Fruit fly (Drosophila melanogaster): ENCODE data around the gene RpS27.

RpS27 gene

DNA sequence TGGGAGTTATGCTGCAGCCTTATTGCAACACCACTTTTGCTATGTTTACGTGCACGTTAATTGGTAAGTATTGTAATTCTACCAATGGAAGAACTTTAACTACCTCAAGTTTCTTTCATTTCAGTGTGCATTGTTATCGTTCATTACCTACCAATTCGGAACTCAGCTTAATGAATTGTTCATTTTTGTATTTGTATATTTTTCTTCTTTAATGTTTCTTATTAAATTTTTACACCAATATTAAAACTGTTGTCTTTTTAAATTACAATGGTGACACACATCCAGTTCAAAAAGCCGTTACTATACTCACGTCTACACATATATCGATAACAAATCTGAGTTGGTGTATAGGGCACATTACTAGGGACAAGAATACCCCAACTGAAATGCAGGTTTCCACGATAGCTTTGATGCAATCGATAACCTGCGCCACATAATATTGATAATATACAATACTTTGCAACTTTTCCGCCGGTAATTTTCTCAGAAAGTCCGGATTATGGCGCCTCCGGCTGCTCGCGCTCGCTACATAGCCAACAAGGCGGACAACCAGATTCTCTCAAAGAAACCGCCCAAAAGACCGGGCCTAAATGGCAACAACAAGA, 26.0 kb downstream of the RpS27 start, which contains the start of gene Alg9 (continued):
- TF ChIP-seq CG4404 (GFP tag; IDR thresholded peaks at IDR 0.05) (no peak), Trl (optimal IDR thresholded peaks at IDR 0.05) (no peak), Trl (GFP tag; optimal IDR thresholded peaks at IDR 0.05) (no peak), CG13296 (GFP tag; optimal IDR thresholded peaks at IDR 0.05) (no peak), pzg (GFP tag; optimal IDR thresholded peaks at IDR 0.05) (peak; percentile 79), prd (optimal IDR thresholded peaks at IDR 0.05) (no peak), prd (GFP tag; IDR thresholded peaks at IDR 0.05) (no peak), CG10462 (GFP tag; optimal IDR thresholded peaks at IDR 0.05) (no peak), MBD-R2 (GFP tag; IDR thresholded peaks at IDR 0.05) (peak; percentile 72; the same call in 1 of the 2 replicates), CG15479 (GFP tag; optimal IDR thresholded peaks at IDR 0.05) (no peak), her (GFP tag; optimal IDR thresholded peaks at IDR 0.05) (no peak), Hmx (GFP tag; optimal IDR thresholded peaks at IDR 0.05) (no peak), dimm (GFP tag; IDR thresholded peaks at IDR 0.05) (no peak), CG6272 (GFP tag; IDR thresholded peaks at IDR 0.05) (no peak), CG11723 (GFP tag; optimal IDR thresholded peaks at IDR 0.05) (no peak), bigmax (GFP tag; optimal IDR thresholded peaks at IDR 0.05) (no peak), tin (GFP tag; optimal IDR thresholded peaks at IDR 0.05) (no peak), bowl (GFP tag; IDR thresholded peaks at IDR 0.05) (no peak), CG6683 (GFP tag; optimal IDR thresholded peaks at IDR 0.05) (no peak), Meics (GFP tag; optimal IDR thresholded peaks at IDR 0.05) (no peak), CG17912 (GFP tag; optimal IDR thresholded peaks at IDR 0.05) (no peak), CG6791 (GFP tag; IDR thresholded peaks at IDR 0.05; ENCODE audit: partially characterized antibody) (peak; percentile 92), shn (GFP tag; optimal IDR thresholded peaks at IDR 0.05) (no peak), zf30C (GFP tag; optimal IDR thresholded peaks at IDR 0.05) (no peak), Dad (GFP tag; optimal IDR thresholded peaks at IDR 0.05) (peak; percentile 13), nom (GFP tag; optimal IDR thresholded peaks at IDR 0.05) (no peak), run (tag; optimal IDR thresholded peaks at IDR 0.05) (no peak), sr (GFP tag; IDR thresholded peaks at IDR 0.05) (no peak), CG3407 (GFP tag; optimal IDR thresholded peaks at IDR 0.05) (no peak), C15 (GFP tag; IDR thresholded peaks at IDR 0.05) (no peak), B-H1 (GFP tag; IDR thresholded peaks at IDR 0.05) (no peak), CG16863 (GFP tag; optimal IDR thresholded peaks at IDR 0.05) (no peak), trh (GFP tag; optimal IDR thresholded peaks at IDR 0.05) (no peak), CG4617 (GFP tag; optimal IDR thresholded peaks at IDR 0.05; ENCODE audit: borderline replicate concordance) (peak; percentile 41), CG10267 (tag; optimal IDR thresholded peaks at IDR 0.05) (no peak), sc (optimal IDR thresholded peaks at IDR 0.05) (no peak), sc (GFP tag; optimal IDR thresholded peaks at IDR 0.05) (no peak), Adf1 (GFP tag; IDR thresholded peaks at IDR 0.05) (peak; percentile 11; the same call in 1 of the 2 replicates), CG4730 (GFP tag; IDR thresholded peaks at IDR 0.05) (no peak), row (GFP tag; IDR thresholded peaks at IDR 0.05) (peak; percentile 62), BEAF-32 (GFP tag; optimal IDR thresholded peaks at IDR 0.05) (peak; percentile 84), CG1792 (GFP tag; optimal IDR thresholded peaks at IDR 0.05) (no peak), zfh2 (GFP tag; optimal IDR thresholded peaks at IDR 0.05) (no peak), Atf6 (GFP tag; IDR thresholded peaks at IDR 0.05) (no peak), dati (GFP tag; IDR thresholded peaks at IDR 0.05) (no peak), CG18619 (GFP tag; optimal IDR thresholded peaks at IDR 0.05) (no peak), CG15601 (tag; optimal IDR thresholded peaks at IDR 0.05) (no peak), Poxn (GFP tag; IDR thresholded peaks at IDR 0.05) (no peak), odd (GFP tag; optimal IDR thresholded peaks at IDR 0.05) (no peak), CG9727 (GFP tag; optimal IDR thresholded peaks at IDR 0.05) (no peak), Hr78 (GFP tag; optimal IDR thresholded peaks at IDR 0.05) (no peak), MESR4 (GFP tag; optimal IDR thresholded peaks at IDR 0.05) (peak; percentile 8)

All from whole organism, embryonic.